Fruit fly (Drosophila melanogaster): ENCODE results near the gene fz4.

dm6 chrX:7066608-7067007, 43.5 kb downstream of the fz4 start:
- TF ChIP-seq Hr39 (GFP tag; optimal IDR thresholded peaks at IDR 0.05) (no peak), lz (GFP tag; optimal IDR thresholded peaks at IDR 0.05) (no peak), CG7368 (GFP tag; optimal IDR thresholded peaks at IDR 0.05) (no peak), CG16779 (tag; optimal IDR thresholded peaks at IDR 0.05) (no peak), vri (GFP tag; optimal IDR thresholded peaks at IDR 0.05) (no peak), CG6854 (GFP tag; optimal IDR thresholded peaks at IDR 0.05) (no peak), fd59A (GFP tag; optimal IDR thresholded peaks at IDR 0.05) (no peak), Eip93F (GFP tag; optimal IDR thresholded peaks at IDR 0.05) (no peak)

All from whole organism, prepupa.